Fruit fly (Drosophila melanogaster) whole organism, embryonic: ENCODE data around the gene mld.
A peak's percentile ranks its signal among the peaks of the same experiment; 100 is the strongest.

Source experiments
- CG10959 ChIP-seq: fragments of 200-800 bp; sonication (Bioruptor generic); IDR thresholded peaks from 2 replicates; pipeline ENCODE4 v1.3.6; 2022; ENCODE audit warnings: missing biosample characterization, missing genetic modification characterization
- CG11085 ChIP-seq: fragments of 200-800 bp; sonication (Bioruptor generic); IDR thresholded peaks from 2 replicates; pipeline ENCODE4 v1.3.6; 2022; ENCODE audit warnings: missing biosample characterization, missing genetic modification characterization
- CG13296 ChIP-seq: fragments of 200-800 bp; sonication (Bioruptor generic); optimal IDR thresholded peaks from 3 replicates; lab custom pipeline; 2018; ENCODE audit warnings: missing biosample characterization, mild to moderate bottlenecking, missing genetic modification characterization
- CG14860 ChIP-seq: fragments of 200-800 bp; sonication (Bioruptor generic); IDR thresholded peaks from 3 replicates; pipeline ENCODE4 v1.3.6; 2022; ENCODE audit warnings: missing biosample characterization, missing genetic modification characterization; ENCODE audit not compliant: partially characterized antibody
- CG1647 ChIP-seq: fragments of 200-800 bp; sonication (Bioruptor generic); optimal IDR thresholded peaks from 3 replicates; lab custom pipeline; 2016; ENCODE audit warnings: missing biosample characterization, missing genetic modification characterization
- CG17328 ChIP-seq: fragments of 200-800 bp; sonication (Bioruptor generic); IDR thresholded peaks from 2 replicates; pipeline ENCODE4 v1.3.6; 2022; ENCODE audit warnings: missing biosample characterization, missing genetic modification characterization
- CG17359 ChIP-seq: fragments of 200-800 bp; sonication (Bioruptor generic); optimal IDR thresholded peaks from 3 replicates; lab custom pipeline; 2018; ENCODE audit warnings: missing biosample characterization, mild to moderate bottlenecking, missing genetic modification characterization, moderate library complexity
- CG17829 ChIP-seq: fragments of 200-800 bp; optimal IDR thresholded peaks from 2 replicates; lab custom pipeline; 2019; ENCODE audit warnings: missing biosample characterization, mild to moderate bottlenecking, missing genetic modification characterization, moderate library complexity
- CG18619 ChIP-seq: fragments of 200-800 bp; sonication (Bioruptor generic); optimal IDR thresholded peaks from 3 replicates; lab custom pipeline; 2017; ENCODE audit warnings: missing biosample characterization, mild to moderate bottlenecking, missing genetic modification characterization
- CG2202 ChIP-seq: fragments of 200-800 bp; sonication (Bioruptor generic); optimal IDR thresholded peaks from 2 replicates; lab custom pipeline; 2018; ENCODE audit warnings: missing biosample characterization, mild to moderate bottlenecking, missing genetic modification characterization
- CG2712 ChIP-seq: fragments of 200-800 bp; optimal IDR thresholded peaks from 3 replicates; lab custom pipeline; 2019; ENCODE audit warnings: missing biosample characterization, mild to moderate bottlenecking, missing genetic modification characterization, moderate library complexity
- CG30403 ChIP-seq: fragments of 200-800 bp; sonication (Bioruptor generic); optimal IDR thresholded peaks from 3 replicates; lab custom pipeline; 2016; ENCODE audit warnings: missing biosample characterization, missing genetic modification characterization
- CG3065 ChIP-seq: fragments of 200-800 bp; sonication (Bioruptor generic); optimal IDR thresholded peaks from 2 replicates; lab custom pipeline; 2016; ENCODE audit warnings: missing biosample characterization, missing genetic modification characterization
- CG33557 ChIP-seq: fragments of 200-800 bp; sonication (Bioruptor generic); optimal IDR thresholded peaks from 2 replicates; lab custom pipeline; 2019; ENCODE audit warnings: missing biosample characterization, mild to moderate bottlenecking, missing genetic modification characterization, moderate library complexity
- CG4404 ChIP-seq: fragments of 200-800 bp; sonication (Bioruptor generic); IDR thresholded peaks from 2 replicates; pipeline ENCODE4 v1.3.6; 2022; ENCODE audit warnings: missing biosample characterization, missing genetic modification characterization
- CG4820 ChIP-seq: fragments of 200-800 bp; sonication (Bioruptor generic); optimal IDR thresholded peaks from 3 replicates; lab custom pipeline; 2016; ENCODE audit warnings: missing biosample characterization, missing genetic modification characterization
- CG4854 ChIP-seq: fragments of 200-800 bp; sonication (Bioruptor generic); optimal IDR thresholded peaks from 2 replicates; lab custom pipeline; 2016; ENCODE audit warnings: missing biosample characterization, missing genetic modification characterization, inconsistent platforms
- CG6683 ChIP-seq: fragments of 200-800 bp; sonication (Bioruptor generic); optimal IDR thresholded peaks from 2 replicates; lab custom pipeline; 2017; ENCODE audit warnings: missing biosample characterization, mild to moderate bottlenecking, missing genetic modification characterization, missing genetic modification reagents
- CG8281 ChIP-seq: fragments of 200-800 bp; sonication (Bioruptor generic); optimal IDR thresholded peaks from 2 replicates; lab custom pipeline; 2018; ENCODE audit warnings: missing biosample characterization, mild to moderate bottlenecking, missing genetic modification characterization, moderate library complexity
- CrebB ChIP-seq: fragments of 200-800 bp; sonication (Bioruptor generic); optimal IDR thresholded peaks from 3 replicates; lab custom pipeline; 2018; ENCODE audit warnings: missing biosample characterization, mild to moderate bottlenecking, missing genetic modification characterization
- Dll ChIP-seq: fragments of 200-800 bp; sonication (Bioruptor generic); IDR thresholded peaks from 4 replicates; pipeline ENCODE4 v1.3.6; 2022; ENCODE audit warnings: missing biosample characterization, missing genetic modification characterization; ENCODE audit not compliant: partially characterized antibody
- HLHmδ ChIP-seq: fragments of 200-800 bp; sonication (Bioruptor generic); optimal IDR thresholded peaks from 2 replicates; lab custom pipeline; 2018; ENCODE audit warnings: missing biosample characterization, mild to moderate bottlenecking, missing genetic modification characterization, moderate library complexity
- Kr ChIP-seq: fragments of 200-800 bp; sonication (Bioruptor generic); optimal IDR thresholded peaks from 2 replicates; lab custom pipeline; 2017; ENCODE audit warnings: missing biosample characterization, mild to moderate bottlenecking, missing genetic modification characterization
- Max ChIP-seq: fragments of 200-800 bp; sonication (Bioruptor generic); optimal IDR thresholded peaks from 2 replicates; lab custom pipeline; 2016; ENCODE audit warnings: missing biosample characterization, mild to moderate bottlenecking, missing genetic modification characterization
- NFAT ChIP-seq: fragments of 200-800 bp; sonication (Bioruptor generic); IDR thresholded peaks from 2 replicates; pipeline ENCODE4 v1.3.6; 2022; ENCODE audit warnings: missing biosample characterization, missing genetic modification characterization
- Opbp ChIP-seq: fragments of 200-800 bp; sonication (Bioruptor generic); IDR thresholded peaks from 3 replicates; pipeline ENCODE4 v1.3.6; 2022; ENCODE audit warnings: missing biosample characterization, missing genetic modification characterization; ENCODE audit not compliant: partially characterized antibody
- Poxn ChIP-seq: fragments of 200-800 bp; sonication (Bioruptor generic); IDR thresholded peaks from 2 replicates; pipeline ENCODE4 v1.3.6; 2022; ENCODE audit warnings: missing biosample characterization, missing genetic modification characterization
- Rx ChIP-seq: fragments of 200-800 bp; sonication (Bioruptor generic); IDR thresholded peaks from 2 replicates; pipeline ENCODE4 v1.3.6; 2022; ENCODE audit warnings: missing biosample characterization, missing genetic modification characterization
- Sry-β ChIP-seq: fragments of 200-800 bp; sonication (Bioruptor generic); optimal IDR thresholded peaks from 2 replicates; lab custom pipeline; 2018; ENCODE audit warnings: missing biosample characterization, mild to moderate bottlenecking, missing genetic modification characterization, moderate library complexity
- Tbp ChIP-seq: fragments of >200 bp; optimal IDR thresholded peaks from 2 replicates; lab custom pipeline; 2018; ENCODE audit warnings: missing biosample characterization, missing genetic modification characterization
- dmrt99B ChIP-seq: fragments of 200-800 bp; sonication (Bioruptor generic); optimal IDR thresholded peaks from 2 replicates; lab custom pipeline; 2018; ENCODE audit warnings: missing biosample characterization, mild to moderate bottlenecking, missing genetic modification characterization, moderate library complexity
- eyg ChIP-seq: fragments of 200-800 bp; sonication (Bioruptor generic); optimal IDR thresholded peaks from 3 replicates; lab custom pipeline; 2016; ENCODE audit warnings: missing biosample characterization, missing genetic modification characterization
- fd102C ChIP-seq: fragments of 200-800 bp; sonication (Bioruptor generic); optimal IDR thresholded peaks from 2 replicates; lab custom pipeline; 2018; ENCODE audit warnings: missing biosample characterization, mild to moderate bottlenecking, missing genetic modification characterization, moderate library complexity
- fd64A ChIP-seq: fragments of 200-800 bp; sonication (Bioruptor generic); optimal IDR thresholded peaks from 3 replicates; lab custom pipeline; 2018; ENCODE audit warnings: missing biosample characterization, mild to moderate bottlenecking, missing genetic modification characterization
- ham ChIP-seq: fragments of 200-800 bp; sonication (Bioruptor generic); IDR thresholded peaks from 2 replicates; pipeline ENCODE4 v1.3.6; 2022; ENCODE audit warnings: missing biosample characterization, missing genetic modification characterization
- kay ChIP-seq: fragments of 200-800 bp; sonication (Bioruptor generic); optimal IDR thresholded peaks from 2 replicates; lab custom pipeline; 2016; ENCODE audit warnings: missing biosample characterization, missing genetic modification characterization
- knrl ChIP-seq: fragments of 200-800 bp; sonication (Bioruptor generic); IDR thresholded peaks from 3 replicates; pipeline ENCODE4 v1.3.6; 2022; ENCODE audit warnings: missing biosample characterization, missing genetic modification characterization; ENCODE audit not compliant: partially characterized antibody
- onecut ChIP-seq: fragments of 200-800 bp; sonication (Bioruptor generic); IDR thresholded peaks from 2 replicates; pipeline ENCODE4 v1.3.6; 2022; ENCODE audit warnings: missing biosample characterization, missing genetic modification characterization
- pb ChIP-seq: fragments of 200-800 bp; sonication (Bioruptor generic); optimal IDR thresholded peaks from 3 replicates; lab custom pipeline; 2016; ENCODE audit warnings: missing biosample characterization, missing genetic modification characterization
- pzg ChIP-seq: fragments of 200-800 bp; sonication (Bioruptor generic); optimal IDR thresholded peaks from 3 replicates; lab custom pipeline; 2018; ENCODE audit warnings: missing biosample characterization, mild to moderate bottlenecking, missing genetic modification characterization, moderate library complexity
- sc ChIP-seq, 3 experiments: fragments of >200 bp in 2 of 3; fragments of 200-800 bp in 1 of 3; sonication (Bioruptor generic) in 1 of 3; optimal IDR thresholded peaks; 2 replicates in 2 of 3; 3 replicates in 1 of 3; lab custom pipeline; 2017; ENCODE audit warnings: mild to moderate bottlenecking in 1 of 3, missing biosample characterization in 1 of 3, missing genetic modification characterization in 1 of 3, missing genetic modification reagents in 1 of 3
- schlank ChIP-seq: fragments of 200-800 bp; sonication (Bioruptor generic); optimal IDR thresholded peaks from 2 replicates; lab custom pipeline; 2018; ENCODE audit warnings: missing biosample characterization, mild to moderate bottlenecking, missing genetic modification characterization
- sens-2 ChIP-seq: fragments of 200-800 bp; sonication (Bioruptor generic); IDR thresholded peaks from 2 replicates; pipeline ENCODE4 v1.3.6; 2022; ENCODE audit warnings: missing biosample characterization, missing genetic modification characterization
- slp2 ChIP-seq: fragments of 200-800 bp; sonication (Bioruptor generic); optimal IDR thresholded peaks from 2 replicates; lab custom pipeline; 2016; ENCODE audit warnings: missing biosample characterization, missing genetic modification characterization
- stc ChIP-seq: fragments of 200-800 bp; sonication (Bioruptor generic); IDR thresholded peaks from 2 replicates; pipeline ENCODE4 v1.3.6; 2022; ENCODE audit warnings: missing biosample characterization, missing genetic modification characterization
- tll ChIP-seq, 2 experiments: fragments of 200-800 bp in 1 of 2; fragments of >200 bp in 1 of 2; sonication (Bioruptor generic) in 1 of 2; optimal IDR thresholded peaks; 2 replicates each; lab custom pipeline; 2017 to 2019; ENCODE audit warnings: missing biosample characterization in 2 of 2, missing genetic modification characterization in 2 of 2, mild to moderate bottlenecking in 1 of 2, moderate library complexity in 1 of 2
- tna ChIP-seq: fragments of 200-800 bp; sonication (Bioruptor generic); IDR thresholded peaks from 2 replicates; pipeline ENCODE4 v1.3.6; 2022; ENCODE audit warnings: missing biosample characterization, missing genetic modification characterization; ENCODE audit not compliant: partially characterized antibody
- unpg ChIP-seq: fragments of 200-800 bp; sonication (Bioruptor generic); optimal IDR thresholded peaks from 3 replicates; lab custom pipeline; 2018; ENCODE audit warnings: missing biosample characterization, mild to moderate bottlenecking, missing genetic modification characterization, moderate library complexity

Gene mld

dm6 chr3R:24543033-24543675 is 42.3 kb upstream of the mld start:
- TF ChIP-seq CG1647 (GFP tag; lab: Kevin White, UChicago), result peak; percentile 86
- TF ChIP-seq CG17359 (tag; lab: Kevin White, UChicago), result peak; percentile 85
- TF ChIP-seq CG10959 (GFP tag; lab: Robert Waterston, UW), result peak; percentile 78
- peak; percentile 82 for TF ChIP-seq fd64A
- TF ChIP-seq CG30403 (GFP tag; lab: Kevin White, UChicago), result peak; percentile 90
- peak; percentile 83 for TF ChIP-seq ham (GFP tag; lab: Robert Waterston, UW)
- peak; percentile 4 for TF ChIP-seq pzg (GFP tag; lab: Kevin White, UChicago)
- peak; percentile 63 for TF ChIP-seq CG8281 (tag; lab: Kevin White, UChicago)
- TF ChIP-seq unpg (GFP tag; lab: Kevin White, UChicago), result peak; percentile 93
- TF ChIP-seq Opbp (GFP tag; lab: Robert Waterston, UW), result no peak
- no peak for TF ChIP-seq CG4854 (GFP tag; lab: Kevin White, UChicago)
- TF ChIP-seq sc (optimal IDR thresholded peaks at IDR 0.05; lab: Kevin White, UChicago), result no peak
- TF ChIP-seq sc (GFP tag; optimal IDR thresholded peaks at IDR 0.05; lab: Kevin White, UChicago), result peak; percentile 59
- no peak for TF ChIP-seq Sry-β
- TF ChIP-seq stc (GFP tag; lab: Robert Waterston, UW), result peak; percentile 94
- peak; percentile 83 for TF ChIP-seq schlank (tag; lab: Kevin White, UChicago)
- TF ChIP-seq fd102C (GFP tag; lab: Kevin White, UChicago), result no peak
- TF ChIP-seq tna (GFP tag; lab: Robert Waterston, UW), result no peak
- TF ChIP-seq Tbp, result no peak
- TF ChIP-seq onecut (GFP tag; lab: Robert Waterston, UW), result no peak; the same call in 1 of the 2 replicates
- peak; percentile 30 for TF ChIP-seq pb
- peak; percentile 54 for TF ChIP-seq CG6683 (GFP tag; lab: Kevin White, UChicago)
- TF ChIP-seq tll (GFP tag; optimal IDR thresholded peaks at IDR 0.05; lab: Kevin White, UChicago), result no peak
- TF ChIP-seq Kr (GFP tag; lab: Kevin White, UChicago), result no peak
- TF ChIP-seq CG2202 (tag; lab: Kevin White, UChicago), result peak; percentile 38
- TF ChIP-seq CG17829 (tag; lab: Kevin White, UChicago), result peak; percentile 82
- peak; percentile 76 for TF ChIP-seq kay (GFP tag; lab: Kevin White, UChicago)
- TF ChIP-seq Max (GFP tag; lab: Kevin White, UChicago), result peak; percentile 84
- TF ChIP-seq CrebB, result peak; percentile 94
- TF ChIP-seq Poxn, result peak; percentile 73
- peak; percentile 13 for TF ChIP-seq eyg (GFP tag; lab: Kevin White, UChicago)
- TF ChIP-seq NFAT (GFP tag; lab: Robert Waterston, UW), result peak; percentile 98
- TF ChIP-seq knrl (GFP tag; lab: Robert Waterston, UW), result no peak
- no peak for TF ChIP-seq Dll (GFP tag; lab: Robert Waterston, UW)
- peak; percentile 90 for TF ChIP-seq CG2712 (tag; lab: Kevin White, UChicago)
- TF ChIP-seq CG11085 (GFP tag; lab: Robert Waterston, UW), result peak; percentile 93
- peak; percentile 95 for TF ChIP-seq dmrt99B
- TF ChIP-seq HLHmδ (GFP tag; lab: Kevin White, UChicago), result no peak
- TF ChIP-seq CG14860 (GFP tag; lab: Robert Waterston, UW), result no peak
- TF ChIP-seq CG4820, result peak; percentile 75
- TF ChIP-seq sens-2, result peak; percentile 92
- peak; percentile 92 for TF ChIP-seq CG13296 (GFP tag; lab: Kevin White, UChicago)
- peak; percentile 94 for TF ChIP-seq CG17328 (GFP tag; lab: Robert Waterston, UW)
- TF ChIP-seq CG33557 (GFP tag; lab: Kevin White, UChicago), result peak; percentile 20
- peak; percentile 91 for TF ChIP-seq CG18619 (GFP tag; lab: Kevin White, UChicago)
- peak; percentile 84 for TF ChIP-seq Rx (GFP tag; lab: Robert Waterston, UW)
- TF ChIP-seq CG3065, result peak; percentile 71
- peak; percentile 81 for TF ChIP-seq CG4404 (GFP tag; lab: Robert Waterston, UW)
- TF ChIP-seq slp2 (GFP tag; lab: Kevin White, UChicago), result peak; percentile 64
